Worm (Caenorhabditis elegans): ENCODE measurements around the gene ugt-2.

ugt-2 gene

ce11 chrV:10398431-10398830 lies at the start of gene ugt-2:
TSS of gene ugt-2 (plus strand) at chrV:10398801.
- TF ChIP-seq unc-62 (GFP tag; optimal IDR thresholded peaks at IDR 0.05) = no peak

DNA sequence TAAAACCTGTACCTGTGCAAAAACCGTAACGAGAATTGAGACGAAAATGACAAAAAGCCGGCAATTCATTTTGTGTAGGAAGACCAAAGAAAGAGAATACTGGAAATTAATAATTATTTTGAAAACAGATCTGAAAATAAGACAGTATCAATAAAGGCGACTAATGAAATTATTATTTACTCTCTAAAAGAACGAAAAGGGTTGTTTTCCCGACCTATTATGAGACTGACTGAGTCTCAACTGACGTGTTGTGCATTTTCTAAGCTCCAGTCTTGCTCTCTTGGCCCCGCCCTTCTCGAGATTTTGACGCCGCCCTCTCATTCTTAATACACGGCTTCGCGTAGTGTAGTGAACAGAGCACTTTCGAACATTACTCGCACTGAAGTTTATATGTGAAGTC lies 48.5 kb upstream of the ugt-2 start, which contains the start of gene K07C5.9:
K07C5.9 (minus strand) TSS at position 101 of the 400 bp plus-strand sequence.
- TF ChIP-seq unc-62 (GFP tag; optimal IDR thresholded peaks at IDR 0.05) = no peak

DNA sequence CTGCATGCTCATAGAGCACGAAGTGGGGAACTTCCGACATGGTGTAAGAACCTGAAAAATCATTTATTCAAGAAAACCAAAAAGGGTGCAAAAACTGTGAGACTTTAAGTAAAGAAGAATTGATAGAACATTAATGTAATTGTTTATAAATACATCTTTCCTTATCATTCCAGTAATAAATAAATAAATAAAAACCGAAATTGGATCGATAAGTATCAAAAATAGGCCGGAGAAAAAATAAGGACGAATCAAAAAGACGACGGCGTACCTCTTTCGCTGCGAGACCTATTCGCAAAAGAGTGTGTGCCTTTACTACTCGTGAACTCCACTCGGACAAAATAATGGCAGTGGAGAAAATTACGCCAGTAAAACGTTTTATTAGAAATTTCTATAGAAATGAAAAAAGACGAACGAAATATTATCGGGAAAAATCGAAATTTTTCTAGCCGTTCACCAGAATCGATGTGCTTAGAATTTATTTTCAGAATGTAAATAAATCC lies 45.6 kb upstream of the ugt-2 start, which contains the start of gene nol-56:
nol-56 (minus strand) TSS at position 51 of the 500 bp plus-strand sequence.
- no peak for TF ChIP-seq unc-62 (GFP tag; optimal IDR thresholded peaks at IDR 0.05)

ce11 chrV:10355773-10356335 lies 42.7 kb upstream of the ugt-2 start, which contains the start of gene sluh-7:
TSS of gene sluh-7 (minus strand) at chrV:10355823.
- TF ChIP-seq unc-62 (GFP tag; optimal IDR thresholded peaks at IDR 0.05) = no peak

DNA sequence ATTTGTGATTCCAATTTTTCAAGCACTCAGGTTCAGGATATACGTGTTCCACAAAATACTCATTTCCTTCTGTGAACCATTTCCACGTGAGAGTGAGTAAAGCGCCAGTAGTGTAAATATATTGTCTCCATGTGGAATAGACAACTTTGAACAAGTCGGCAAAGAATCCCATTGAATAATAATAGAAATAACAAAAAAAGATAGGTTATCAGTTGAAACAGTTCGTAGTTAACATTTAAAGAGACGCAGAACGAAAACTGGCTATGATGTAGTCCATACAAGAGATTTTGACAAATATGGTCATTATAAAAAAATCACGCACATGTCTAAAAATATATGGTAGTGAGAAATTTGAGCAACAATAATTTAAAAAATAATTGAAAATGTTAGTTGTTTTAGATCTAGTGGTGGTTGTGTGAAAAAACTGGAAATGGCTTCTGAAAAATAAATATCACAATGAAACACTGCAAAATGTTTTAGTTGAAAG lies 41.1 kb upstream of the ugt-2 start, which contains the start of gene ceeh-2:
ceeh-2 (minus strand) TSS at position 437 of the 487 bp plus-strand sequence.
- TF ChIP-seq unc-62 (GFP tag; optimal IDR thresholded peaks at IDR 0.05) = no peak

DNA sequence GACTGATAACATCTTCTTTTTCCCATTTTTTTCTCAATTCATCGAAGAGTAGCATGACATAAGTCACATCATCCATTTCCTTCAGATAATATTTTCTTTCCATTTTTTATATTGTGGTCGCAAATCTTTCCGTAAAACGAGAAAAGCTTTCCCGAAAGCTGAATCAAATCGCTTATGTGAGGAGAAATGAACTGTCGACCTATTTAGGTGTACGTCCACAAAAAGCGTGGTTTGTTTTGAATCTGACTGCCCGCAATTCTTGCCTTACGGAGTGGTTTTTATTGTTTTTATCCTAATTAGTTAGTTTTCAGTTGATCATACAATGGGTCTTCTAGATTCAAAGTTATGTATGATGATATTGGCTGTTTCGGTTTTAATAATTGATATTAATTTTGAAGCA lies 40.4 kb upstream of the ugt-2 start, which contains the start of gene ttll-15:
ttll-15 (plus strand) TSS at position 301 of the 400 bp plus-strand sequence.
- no peak for TF ChIP-seq unc-62 (GFP tag; optimal IDR thresholded peaks at IDR 0.05)

DNA sequence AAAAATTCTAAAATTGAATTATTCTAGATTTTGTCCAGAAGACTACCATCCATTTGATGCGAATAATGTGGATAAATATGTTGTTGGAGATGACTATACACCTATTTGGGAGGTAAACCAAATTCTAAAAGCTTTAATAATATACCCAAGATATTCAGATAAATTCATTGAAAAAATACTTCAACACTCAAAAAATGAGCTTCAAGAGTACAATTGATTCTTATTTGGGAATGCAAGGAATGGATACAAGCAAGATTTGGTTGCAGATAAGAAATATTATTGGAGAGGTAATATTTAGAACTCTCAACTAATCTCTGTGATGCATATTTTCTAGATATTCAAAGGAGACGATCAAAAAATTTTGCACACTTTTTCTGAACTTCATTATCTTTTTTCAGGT lies 38.4 kb upstream of the ugt-2 start:
- TF ChIP-seq unc-62 (GFP tag; optimal IDR thresholded peaks at IDR 0.05) = no peak

DNA sequence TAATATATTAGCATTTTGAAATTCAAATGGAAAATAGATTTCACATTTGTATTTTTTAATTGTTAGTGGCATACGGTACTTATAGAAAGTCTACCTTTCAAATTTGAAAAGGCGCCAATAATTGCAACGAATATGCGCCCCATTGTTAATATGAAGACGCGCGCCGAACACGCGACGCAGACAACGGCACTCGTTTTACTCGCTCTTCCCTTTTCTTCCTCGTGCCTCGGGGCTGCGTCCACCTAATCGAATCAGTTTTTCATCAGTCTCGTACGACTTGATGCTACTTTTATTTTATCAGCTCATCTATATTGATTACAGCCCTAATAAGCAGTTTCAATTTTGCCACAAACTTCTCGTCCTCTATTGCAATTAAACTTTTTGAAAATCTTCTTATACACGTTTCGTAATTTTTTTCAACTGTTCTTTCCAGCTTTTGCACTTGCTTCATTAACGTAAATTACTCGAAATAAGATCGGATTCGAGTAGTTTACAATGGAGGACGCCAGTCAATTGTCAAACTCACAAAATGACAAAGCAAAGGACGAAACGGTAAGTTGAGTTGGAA lies 36.7 kb upstream of the ugt-2 start, which contains the start of gene cash-1:
cash-1 (plus strand) TSS at position 432 of the 568 bp plus-strand sequence.
- TF ChIP-seq unc-62 (GFP tag; optimal IDR thresholded peaks at IDR 0.05) = no peak

- TF ChIP-seq unc-62 (GFP tag; optimal IDR thresholded peaks at IDR 0.05) = no peak
Observed at ce11 chrV:10363834-10364233, 34.8 kb upstream of the ugt-2 start.

- no peak for TF ChIP-seq unc-62 (GFP tag; optimal IDR thresholded peaks at IDR 0.05)
Observed at ce11 chrV:10368256-10368655, 30.3 kb upstream of the ugt-2 start, which contains the start of gene sri-20. TSS of gene sri-20 (plus strand) at chrV:10368556.

DNA sequence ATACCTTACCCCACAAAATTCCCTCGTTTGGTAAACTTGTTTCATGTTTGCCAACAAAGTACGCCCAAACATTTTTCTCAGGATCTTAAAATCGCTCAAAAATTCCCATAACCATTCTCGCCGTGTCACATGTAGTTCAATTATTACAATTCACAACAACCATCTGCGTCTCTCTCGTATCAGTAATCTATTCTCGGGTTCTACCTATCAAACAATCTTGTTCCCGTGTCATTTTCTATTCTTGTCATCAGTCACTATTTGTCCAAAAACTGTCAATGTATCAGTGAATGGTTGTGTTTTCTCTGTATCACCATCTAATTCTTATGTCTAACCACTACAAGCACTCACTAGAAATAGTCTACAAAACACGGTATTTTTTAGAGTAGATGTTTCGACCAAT lies 27.4 kb upstream of the ugt-2 start:
- TF ChIP-seq unc-62 (GFP tag; optimal IDR thresholded peaks at IDR 0.05) = no peak

DNA sequence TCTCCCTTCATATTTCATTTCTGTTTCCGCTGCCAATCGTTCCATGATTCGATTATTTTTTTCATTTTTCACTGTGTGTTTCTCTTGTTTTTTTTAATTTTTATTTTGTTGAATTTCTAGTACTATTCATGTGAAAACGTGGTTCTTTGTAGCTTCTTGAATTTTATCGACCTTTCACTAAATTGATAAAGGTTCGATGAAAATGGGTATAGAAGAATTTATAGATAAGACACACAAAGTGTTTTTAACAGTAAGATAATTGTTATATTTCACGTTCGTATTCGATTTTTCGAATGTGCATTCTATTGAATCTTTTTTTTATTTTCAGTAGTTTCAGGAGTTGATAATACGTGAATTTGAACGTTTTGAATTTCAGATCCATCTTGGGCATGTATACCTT lies 26.6 kb upstream of the ugt-2 start, which contains the start of gene ugt-49:
ugt-49 (plus strand) TSS at position 371 of the 400 bp plus-strand sequence.
- TF ChIP-seq unc-62 (GFP tag; optimal IDR thresholded peaks at IDR 0.05) = no peak

- no peak for TF ChIP-seq unc-62 (GFP tag; optimal IDR thresholded peaks at IDR 0.05)
Observed at ce11 chrV:10379293-10379692, 19.3 kb upstream of the ugt-2 start, which contains the start of gene AC3.12. TSS of gene AC3.12 (minus strand) at chrV:10379393.

- no peak for TF ChIP-seq unc-62 (GFP tag; optimal IDR thresholded peaks at IDR 0.05)
Observed at ce11 chrV:10379761-10380160, 18.8 kb upstream of the ugt-2 start.

ce11 chrV:10381726-10382125 lies 16.9 kb upstream of the ugt-2 start, which contains the start of gene abu-1:
TSS of gene abu-1 (minus strand) at chrV:10381826.
- no peak for TF ChIP-seq unc-62 (GFP tag; optimal IDR thresholded peaks at IDR 0.05)

DNA sequence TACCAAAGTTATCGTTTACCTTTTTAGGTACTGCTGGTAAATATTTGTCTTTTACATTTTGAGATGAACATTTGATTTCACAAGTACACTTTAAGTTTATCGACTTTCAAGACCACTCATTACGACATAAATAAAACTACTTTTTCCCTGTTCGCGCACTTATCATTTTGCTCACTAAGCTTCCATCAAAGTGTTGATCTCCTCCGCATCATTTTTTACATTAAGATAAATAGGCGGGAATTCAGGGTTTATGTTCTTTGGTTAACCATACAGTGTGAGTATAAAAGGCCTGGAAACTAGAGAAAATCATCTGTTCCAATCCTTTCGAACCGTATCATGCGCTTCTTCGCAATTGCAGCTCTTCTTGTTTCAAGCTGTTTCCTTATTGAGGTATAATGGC lies 16.5 kb upstream of the ugt-2 start, which contains the start of gene pqn-2:
pqn-2 (plus strand) TSS at position 301 of the 400 bp plus-strand sequence.
- TF ChIP-seq unc-62 (GFP tag; optimal IDR thresholded peaks at IDR 0.05) = no peak
